Worm (Caenorhabditis elegans): ENCODE measurements around the gene srh-41.

Gene srh-41

DNA sequence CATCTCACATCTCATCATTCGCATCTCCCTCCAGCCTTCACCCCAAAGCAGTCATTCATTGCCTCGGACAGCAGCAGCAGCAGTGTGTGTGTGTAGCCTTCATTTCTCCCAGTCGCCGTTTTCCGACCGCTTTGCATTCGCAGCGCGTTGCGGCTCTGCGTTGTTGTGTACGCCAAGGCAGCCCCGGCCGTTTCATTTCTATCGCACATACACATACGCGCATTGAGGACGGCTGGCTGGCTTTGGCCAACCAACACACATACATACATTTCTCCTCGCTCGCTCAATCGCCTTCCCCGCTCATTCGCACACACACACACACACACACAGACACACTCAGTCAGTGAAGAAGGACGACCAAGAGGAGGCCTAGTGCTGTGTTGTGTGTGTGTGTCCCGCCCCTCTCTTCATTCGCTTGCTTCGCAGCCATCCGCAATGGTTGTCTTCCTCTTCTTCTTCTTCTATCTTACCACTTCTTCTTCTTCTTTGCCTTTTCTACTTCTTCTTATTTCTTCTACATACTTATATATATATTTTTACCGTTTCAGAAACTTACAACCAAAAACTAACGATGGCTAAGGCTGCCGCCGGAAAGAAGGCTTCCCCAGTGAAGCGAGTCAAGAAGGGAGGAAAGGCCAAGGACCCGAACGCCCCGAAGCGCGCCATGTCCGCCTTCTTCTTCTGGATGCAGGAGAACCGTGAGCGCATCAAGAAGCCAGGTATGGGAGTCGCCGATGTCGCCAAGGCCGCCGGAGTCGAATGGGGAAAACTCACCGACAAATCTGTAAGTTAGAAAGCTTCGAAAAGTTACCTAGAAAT is 36.8 kb downstream of the srh-41 start, which contains the start of gene hmg-1.1 (continued):
- TF ChIP-seq ets-4 (tag; optimal IDR thresholded peaks at IDR 0.05) (peak; percentile 58), ceh-34 (tag; optimal IDR thresholded peaks at IDR 0.05) (peak; percentile 89), rnt-1 (tag; optimal IDR thresholded peaks at IDR 0.05) (peak; percentile 91), unc-3 (GFP tag; conservative IDR thresholded peaks at IDR 0.05) (peak; percentile 16; the same call in 1 of the 2 replicates), unc-3 (tag; optimal IDR thresholded peaks at IDR 0.05) (no peak), madf-2 (tag; optimal IDR thresholded peaks at IDR 0.05) (peak; percentile 100), ttx-3 (tag; optimal IDR thresholded peaks at IDR 0.05) (no peak), hlh-13 (GFP tag; optimal IDR thresholded peaks at IDR 0.05) (peak; percentile 17), unc-42 (tag; optimal IDR thresholded peaks at IDR 0.05) (peak; percentile 27), ceh-22 (tag; optimal IDR thresholded peaks at IDR 0.05) (peak; percentile 74), tbx-7 (tag; optimal IDR thresholded peaks at IDR 0.05) (no peak), pqm-1 (tag; optimal IDR thresholded peaks at IDR 0.05) (no peak), lim-6 (tag; optimal IDR thresholded peaks at IDR 0.05) (no peak), ceh-14 (tag; optimal IDR thresholded peaks at IDR 0.05) (peak; percentile 82), C38D4.7 (GFP tag; optimal IDR thresholded peaks at IDR 0.05) (peak; percentile 46), eyg-1 (tag; optimal IDR thresholded peaks at IDR 0.05) (no peak), dmd-4 (tag; optimal IDR thresholded peaks at IDR 0.05; ENCODE audit: borderline replicate concordance) (peak; percentile 53), ama-1 (optimal IDR thresholded peaks at IDR 0.05) (peak; percentile 48), ceh-24 (tag; optimal IDR thresholded peaks at IDR 0.05) (no peak), ceh-31 (tag; optimal IDR thresholded peaks at IDR 0.05) (peak; percentile 87), gmeb-2 (tag; optimal IDR thresholded peaks at IDR 0.05) (no peak), unc-86 (tag; optimal IDR thresholded peaks at IDR 0.05) (no peak), ceh-9 (tag; optimal IDR thresholded peaks at IDR 0.05) (no peak), ceh-18 (tag; optimal IDR thresholded peaks at IDR 0.05) (peak; percentile 95), ceh-6 (GFP tag; optimal IDR thresholded peaks at IDR 0.05) (peak; percentile 64), che-1 (tag; optimal IDR thresholded peaks at IDR 0.05) (peak; percentile 54), ahr-1 (tag; optimal IDR thresholded peaks at IDR 0.05) (no peak), nfya-1 (tag; optimal IDR thresholded peaks at IDR 0.05) (peak; percentile 95), hlh-30 (tag; optimal IDR thresholded peaks at IDR 0.05; ENCODE audit: insufficient read depth) (peak; percentile 57), ceh-2 (tag; optimal IDR thresholded peaks at IDR 0.05) (peak; percentile 47), ceh-19 (GFP tag; optimal IDR thresholded peaks at IDR 0.05) (peak; percentile 85), tbx-2 (tag; optimal IDR thresholded peaks at IDR 0.05) (peak; percentile 88), K02D7.2 (tag; optimal IDR thresholded peaks at IDR 0.05) (no peak)

DNA sequence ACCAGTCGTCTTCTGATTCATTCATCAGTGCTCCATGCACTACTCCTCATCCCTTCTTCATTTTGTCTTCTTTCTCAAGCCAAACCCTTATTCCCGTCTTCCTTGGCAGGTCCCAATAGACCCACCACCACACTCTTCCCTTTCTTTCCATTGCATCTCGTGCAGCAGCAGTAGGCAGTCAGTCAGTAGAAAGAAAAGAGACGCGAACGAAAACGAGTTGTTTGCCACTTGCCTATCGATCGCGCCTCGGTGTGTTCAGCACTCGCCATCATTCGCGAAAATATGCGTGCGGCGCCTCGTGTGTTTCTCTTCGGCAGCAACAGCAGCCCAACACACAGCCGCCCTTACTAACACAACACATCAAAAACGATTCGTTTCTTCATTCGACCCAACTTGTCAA is 37.7 kb downstream of the srh-41 start:
- TF ChIP-seq C08G9.2 (tag; optimal IDR thresholded peaks at IDR 0.05) (no peak), C38D4.7 (GFP tag; optimal IDR thresholded peaks at IDR 0.05) (no peak), tbx-7 (tag; optimal IDR thresholded peaks at IDR 0.05) (no peak), nfya-1 (tag; optimal IDR thresholded peaks at IDR 0.05) (peak; percentile 76), sdc-2 (tag; optimal IDR thresholded peaks at IDR 0.05) (peak; percentile 30), ama-1 (optimal IDR thresholded peaks at IDR 0.05) (peak; percentile 64), pqm-1 (tag; optimal IDR thresholded peaks at IDR 0.05) (no peak), hlh-6 (tag; optimal IDR thresholded peaks at IDR 0.05) (peak; percentile 19), elt-2 (tag; optimal IDR thresholded peaks at IDR 0.05) (no peak), nhr-232 (tag; optimal IDR thresholded peaks at IDR 0.05) (no peak), ceh-31 (tag; optimal IDR thresholded peaks at IDR 0.05) (peak; percentile 62), hlh-30 (tag; optimal IDR thresholded peaks at IDR 0.05; ENCODE audit: insufficient read depth) (peak; percentile 66), ceh-2 (tag; optimal IDR thresholded peaks at IDR 0.05) (no peak), nhr-11 (tag; optimal IDR thresholded peaks at IDR 0.05) (no peak), pax-1 (tag; optimal IDR thresholded peaks at IDR 0.05) (no peak), ceh-48 (tag; optimal IDR thresholded peaks at IDR 0.05) (peak; percentile 68), hlh-15 (tag; optimal IDR thresholded peaks at IDR 0.05) (no peak), ceh-6 (GFP tag; optimal IDR thresholded peaks at IDR 0.05) (peak; percentile 8), hlh-8 (tag; optimal IDR thresholded peaks at IDR 0.05) (peak; percentile 1), npax-4 (tag; optimal IDR thresholded peaks at IDR 0.05) (no peak), ceh-24 (tag; optimal IDR thresholded peaks at IDR 0.05) (no peak), ceh-22 (tag; optimal IDR thresholded peaks at IDR 0.05) (no peak), ahr-1 (tag; optimal IDR thresholded peaks at IDR 0.05) (no peak), pha-2 (tag; optimal IDR thresholded peaks at IDR 0.05) (no peak), ref-2 (tag; optimal IDR thresholded peaks at IDR 0.05) (peak; percentile 14), syd-9 (tag; optimal IDR thresholded peaks at IDR 0.05) (no peak), gmeb-2 (tag; optimal IDR thresholded peaks at IDR 0.05) (no peak), ceh-34 (tag; optimal IDR thresholded peaks at IDR 0.05) (peak; percentile 49), unc-42 (tag; optimal IDR thresholded peaks at IDR 0.05) (peak; percentile 40), ceh-9 (tag; optimal IDR thresholded peaks at IDR 0.05) (no peak), tbx-2 (tag; optimal IDR thresholded peaks at IDR 0.05) (peak; percentile 67), pag-3 (tag; optimal IDR thresholded peaks at IDR 0.05; ENCODE audit: borderline replicate concordance) (no peak), fkh-10 (GFP tag; optimal IDR thresholded peaks at IDR 0.05) (peak; percentile 45)
